Worm (Caenorhabditis elegans) whole organism, L3 larva: Measurements from ENCODE around the gene mcp-1.

ENCODE experiments used
- R02D3.7 ChIP-seq: fragments of 150-350 bp; optimal IDR thresholded peaks from 2 replicates; lab custom pipeline; 2014; ENCODE audit warnings: missing biosample characterization, missing genetic modification characterization
- ZK546.5 ChIP-seq: sonication (generic microtip); optimal IDR thresholded peaks from 2 replicates; lab custom pipeline; 2017; ENCODE audit warnings: missing biosample characterization, missing genetic modification characterization
- aly-2 ChIP-seq: fragments of 150-350 bp; optimal IDR thresholded peaks from 2 replicates; lab custom pipeline; 2014; ENCODE audit warnings: missing biosample characterization, missing genetic modification characterization
- ama-1 ChIP-seq: fragments of 150-350 bp; optimal IDR thresholded peaks from 2 replicates; lab custom pipeline; 2018
- ceh-16 ChIP-seq: sonication (generic microtip); optimal IDR thresholded peaks from 2 replicates; lab custom pipeline; 2017; ENCODE audit warnings: missing biosample characterization, missing genetic modification characterization
- ceh-28 ChIP-seq: fragments of 150-350 bp; optimal IDR thresholded peaks from 2 replicates; lab custom pipeline; 2014; ENCODE audit warnings: missing biosample characterization, missing genetic modification reagents, missing genetic modification characterization
- ceh-82 ChIP-seq: fragments of 150-350 bp; optimal IDR thresholded peaks from 2 replicates; lab custom pipeline; 2014; ENCODE audit warnings: missing biosample characterization, missing genetic modification characterization
- ceh-9 ChIP-seq: sonication (generic microtip); optimal IDR thresholded peaks from 2 replicates; lab custom pipeline; 2018; ENCODE audit warnings: missing biosample characterization, missing genetic modification characterization
- daf-12 ChIP-seq: fragments of 150-350 bp; optimal IDR thresholded peaks from 2 replicates; lab custom pipeline; 2014; ENCODE audit warnings: missing biosample characterization, missing genetic modification reagents, missing genetic modification characterization
- egl-27 ChIP-seq: sonication (generic microtip); optimal IDR thresholded peaks from 4 replicates; lab custom pipeline; 2017; ENCODE audit warnings: missing biosample characterization, missing genetic modification reagents, missing genetic modification characterization
- egl-5 ChIP-seq: fragments of 150-350 bp; optimal IDR thresholded peaks from 2 replicates; lab custom pipeline; 2017; ENCODE audit warnings: missing biosample characterization, missing genetic modification reagents, missing genetic modification characterization, inconsistent platforms
- elt-1 ChIP-seq: fragments of 150-350 bp; optimal IDR thresholded peaks from 2 replicates; lab custom pipeline; 2014; ENCODE audit warnings: missing biosample characterization, missing genetic modification characterization
- elt-2 ChIP-seq: sonication (generic microtip); optimal IDR thresholded peaks from 2 replicates; lab custom pipeline; 2016; ENCODE audit warnings: missing genetic modification reagents, mild to moderate bottlenecking, missing genetic modification characterization, missing compliant biosample characterization
- elt-3 ChIP-seq, 3 experiments: fragments of 150-350 bp in 1 of 3; sonication (generic microtip) in 2 of 3; optimal IDR thresholded peaks; 2 replicates in 2 of 3; 4 replicates in 1 of 3; lab custom pipeline; 2014 to 2017; ENCODE audit warnings: missing biosample characterization in 3 of 3, missing genetic modification characterization in 3 of 3
- eor-1 ChIP-seq, 2 experiments: fragments of 150-350 bp; optimal IDR thresholded peaks; 2 replicates each; lab custom pipeline; 2014 to 2018; ENCODE audit warnings: missing biosample characterization in 2 of 2, missing genetic modification characterization in 2 of 2
- fkh-10 ChIP-seq: sonication (generic microtip); optimal IDR thresholded peaks from 2 replicates; lab custom pipeline; 2017; ENCODE audit warnings: missing biosample characterization, missing genetic modification reagents, missing genetic modification characterization
- fkh-2 ChIP-seq: fragments of 150-350 bp; optimal IDR thresholded peaks from 2 replicates; lab custom pipeline; 2014; ENCODE audit warnings: missing biosample characterization, missing genetic modification reagents, missing genetic modification characterization
- fos-1 ChIP-seq: fragments of 150-350 bp; optimal IDR thresholded peaks from 2 replicates; lab custom pipeline; 2014; ENCODE audit warnings: missing biosample characterization, missing genetic modification characterization
- hmg-11 ChIP-seq: sonication (generic microtip); optimal IDR thresholded peaks from 2 replicates; lab custom pipeline; 2016; ENCODE audit warnings: missing genetic modification characterization, missing compliant biosample characterization
- jun-1 ChIP-seq: fragments of 150-350 bp; optimal IDR thresholded peaks from 2 replicates; lab custom pipeline; 2014; ENCODE audit warnings: missing biosample characterization, missing genetic modification reagents, missing genetic modification characterization
- lin-15B ChIP-seq: fragments of 150-350 bp; optimal IDR thresholded peaks from 2 replicates; lab custom pipeline; 2014; ENCODE audit warnings: missing biosample characterization, missing genetic modification characterization
- lin-39 ChIP-seq: fragments of 150-350 bp; optimal IDR thresholded peaks from 2 replicates; lab custom pipeline; 2018; ENCODE audit warnings: missing biosample characterization, missing genetic modification reagents, missing genetic modification characterization
- lsy-12 ChIP-seq: sonication (generic microtip); optimal IDR thresholded peaks from 2 replicates; lab custom pipeline; 2016; ENCODE audit warnings: mild to moderate bottlenecking, missing genetic modification characterization, missing compliant biosample characterization
- mdl-1 ChIP-seq: fragments of 150-350 bp; optimal IDR thresholded peaks from 2 replicates; lab custom pipeline; 2014; ENCODE audit warnings: missing biosample characterization, missing genetic modification characterization
- mml-1 ChIP-seq: fragments of 150-350 bp; sonication (generic microtip); optimal IDR thresholded peaks from 3 replicates; lab custom pipeline; 2014; ENCODE audit warnings: missing biosample characterization, missing genetic modification characterization
- nfya-1 ChIP-seq: sonication (generic microtip); optimal IDR thresholded peaks from 2 replicates; lab custom pipeline; 2017; ENCODE audit warnings: missing genetic modification characterization, mild to moderate bottlenecking, missing compliant biosample characterization, antibody characterized with exemption, moderate library complexity; ENCODE audit not compliant: insufficient read depth
- nhr-11 ChIP-seq: fragments of 150-350 bp; optimal IDR thresholded peaks from 2 replicates; lab custom pipeline; 2014; ENCODE audit warnings: missing biosample characterization, missing genetic modification characterization
- nhr-12 ChIP-seq: fragments of 150-350 bp; optimal IDR thresholded peaks from 2 replicates; lab custom pipeline; 2014; ENCODE audit warnings: missing biosample characterization, missing genetic modification characterization
- nhr-23 ChIP-seq: fragments of 150-350 bp; optimal IDR thresholded peaks from 2 replicates; lab custom pipeline; 2014; ENCODE audit warnings: missing biosample characterization, missing genetic modification reagents, missing genetic modification characterization
- nhr-237 ChIP-seq: fragments of 150-350 bp; optimal IDR thresholded peaks from 2 replicates; lab custom pipeline; 2014; ENCODE audit warnings: missing biosample characterization, missing genetic modification characterization
- nhr-25 ChIP-seq: sonication (generic microtip); optimal IDR thresholded peaks from 2 replicates; lab custom pipeline; 2017; ENCODE audit warnings: missing biosample characterization, missing genetic modification characterization
- nhr-28 ChIP-seq: fragments of 150-350 bp; optimal IDR thresholded peaks from 2 replicates; lab custom pipeline; 2014; ENCODE audit warnings: missing biosample characterization, missing genetic modification characterization
- nhr-43 ChIP-seq: sonication (generic microtip); optimal IDR thresholded peaks from 2 replicates; lab custom pipeline; 2016; ENCODE audit warnings: mild to moderate bottlenecking, missing genetic modification characterization, missing compliant biosample characterization; ENCODE audit not compliant: poor library complexity, severe bottlenecking
- nhr-67 ChIP-seq: fragments of 150-350 bp; optimal IDR thresholded peaks from 2 replicates; lab custom pipeline; 2014; ENCODE audit warnings: missing biosample characterization, missing genetic modification characterization
- nhr-76 ChIP-seq: fragments of 150-350 bp; sonication (generic microtip); optimal IDR thresholded peaks from 5 replicates; lab custom pipeline; 2014; ENCODE audit warnings: missing biosample characterization, missing genetic modification characterization
- nhr-77 ChIP-seq: fragments of 150-350 bp; optimal IDR thresholded peaks from 2 replicates; lab custom pipeline; 2014; ENCODE audit warnings: missing biosample characterization, missing genetic modification characterization
- pha-4 ChIP-seq: fragments of 150-350 bp; optimal IDR thresholded peaks from 2 replicates; lab custom pipeline; 2014; ENCODE audit warnings: missing biosample characterization, missing genetic modification reagents, missing genetic modification characterization
- pqm-1 ChIP-seq: fragments of 150-350 bp; optimal IDR thresholded peaks from 2 replicates; lab custom pipeline; 2017; ENCODE audit warnings: missing biosample characterization, missing genetic modification characterization, inconsistent platforms
- sea-2 ChIP-seq: fragments of 150-350 bp; sonication (generic microtip); optimal IDR thresholded peaks from 4 replicates; lab custom pipeline; 2014; ENCODE audit warnings: missing biosample characterization, missing genetic modification reagents, missing genetic modification characterization
- skn-1 ChIP-seq: fragments of 150-350 bp; optimal IDR thresholded peaks from 2 replicates; lab custom pipeline; 2014; ENCODE audit warnings: missing biosample characterization, missing genetic modification characterization
- snpc-4 ChIP-seq: fragments of 150-350 bp; optimal IDR thresholded peaks from 2 replicates; lab custom pipeline; 2014; ENCODE audit warnings: missing biosample characterization, missing genetic modification characterization
- tbx-2 ChIP-seq: sonication (generic microtip); optimal IDR thresholded peaks from 2 replicates; lab custom pipeline; 2016; ENCODE audit warnings: mild to moderate bottlenecking, missing genetic modification characterization, missing compliant biosample characterization
- unc-39 ChIP-seq: sonication (generic microtip); optimal IDR thresholded peaks from 4 replicates; lab custom pipeline; 2017; ENCODE audit warnings: missing biosample characterization, missing genetic modification characterization
- unc-62 ChIP-seq: fragments of 150-350 bp; sonication (generic microtip); optimal IDR thresholded peaks from 4 replicates; lab custom pipeline; 2014; ENCODE audit warnings: missing biosample characterization, missing genetic modification reagents, missing genetic modification characterization
- zag-1 ChIP-seq: fragments of 150-350 bp; optimal IDR thresholded peaks from 2 replicates; lab custom pipeline; 2014; ENCODE audit warnings: missing biosample characterization, missing genetic modification characterization
- ztf-11 ChIP-seq: fragments of 150-350 bp; optimal IDR thresholded peaks from 2 replicates; lab custom pipeline; 2014; ENCODE audit warnings: missing biosample characterization, missing genetic modification characterization
- ztf-4 ChIP-seq: fragments of 150-350 bp; optimal IDR thresholded peaks from 2 replicates; lab custom pipeline; 2014; ENCODE audit warnings: missing biosample characterization, missing genetic modification characterization

The mcp-1 gene

ce11 chrV:6016097-6016496 is 54.5 kb downstream of the mcp-1 start:
- peak; percentile 16 for TF ChIP-seq nhr-23 (tag; lab: Kevin White, UChicago)
- TF ChIP-seq nhr-77, result no peak

DNA sequence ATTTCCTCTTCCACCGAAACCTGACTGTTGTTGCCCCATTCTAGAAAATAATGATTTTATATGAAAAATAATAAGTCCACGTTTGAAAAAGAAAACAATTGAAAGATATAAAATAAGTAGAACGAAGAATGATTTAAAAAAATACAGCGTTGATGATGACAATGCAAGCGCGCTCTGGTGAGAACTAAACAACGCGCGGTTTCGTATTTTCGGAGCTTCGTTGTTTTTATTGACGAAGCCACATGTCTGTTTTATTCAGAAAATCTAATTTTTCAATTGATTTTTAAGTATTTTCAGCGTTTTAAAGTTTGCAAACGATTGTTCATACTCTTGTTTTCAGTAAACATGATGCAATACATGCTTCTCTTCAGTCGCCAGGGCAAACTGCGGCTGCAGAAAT is 56.0 kb downstream of the mcp-1 start, which contains the start of the genes rpt-2 and aps-1:
Gene rpt-2, minus strand, starts transcription at position 40 of the 400 bp plus-strand sequence.
Gene aps-1, plus strand, starts transcription at position 341 of the 400 bp plus-strand sequence.
- TF ChIP-seq elt-3 (tag; optimal IDR thresholded peaks at IDR 0.05; lab: Kevin White, UChicago) (no peak), skn-1 (tag; lab: Kevin White, UChicago) (peak; percentile 100), nhr-25 (peak; percentile 85), nhr-77 (no peak), pqm-1 (tag; lab: Kevin White, UChicago) (peak; percentile 32), ceh-9 (tag; lab: Kevin White, UChicago) (no peak), nhr-237 (tag; lab: Kevin White, UChicago) (no peak), nfya-1 (peak; percentile 87), nhr-23 (tag; lab: Kevin White, UChicago) (peak; percentile 93), R02D3.7 (tag; lab: Kevin White, UChicago) (peak; percentile 59), eor-1 (tag; optimal IDR thresholded peaks at IDR 0.05; lab: Kevin White, UChicago) (no peak), nhr-28 (tag; lab: Kevin White, UChicago) (no peak), ztf-4 (tag; lab: Kevin White, UChicago) (no peak), aly-2 (tag; lab: Kevin White, UChicago) (no peak), zag-1 (no peak), ceh-16 (tag; lab: Kevin White, UChicago) (no peak), mdl-1 (tag; lab: Kevin White, UChicago) (no peak), unc-62 (GFP tag; lab: Kevin White, UChicago) (no peak), nhr-12 (tag; lab: Kevin White, UChicago) (no peak), ceh-82 (no peak), fkh-10 (no peak), hmg-11 (tag; lab: Kevin White, UChicago) (peak; percentile 27), fos-1 (no peak), ztf-11 (tag; lab: Kevin White, UChicago) (no peak), sea-2 (GFP tag; lab: Kevin White, UChicago) (no peak), egl-27 (tag; lab: Kevin White, UChicago) (no peak), tbx-2 (no peak), daf-12 (tag; lab: Kevin White, UChicago) (no peak), mml-1 (tag; lab: Kevin White, UChicago) (no peak), elt-1 (tag; lab: Kevin White, UChicago) (peak; percentile 27), nhr-67 (no peak), unc-39 (tag; lab: Kevin White, UChicago) (no peak), lsy-12 (tag; lab: Kevin White, UChicago) (peak; percentile 62), elt-2 (tag; lab: Kevin White, UChicago) (peak; percentile 49), snpc-4 (tag; lab: Kevin White, UChicago) (peak; percentile 71), lin-39 (peak; percentile 75), nhr-76 (tag; lab: Kevin White, UChicago) (no peak), lin-15B (peak; percentile 97), ceh-28 (tag; lab: Kevin White, UChicago) (peak; percentile 34), fkh-2 (tag; lab: Kevin White, UChicago) (no peak), egl-5 (tag; lab: Kevin White, UChicago) (peak; percentile 84), ama-1 (no peak), nhr-11 (tag; lab: Kevin White, UChicago) (no peak), nhr-43 (tag; lab: Kevin White, UChicago) (peak; percentile 60), pha-4 (tag; lab: Kevin White, UChicago) (peak; percentile 95), ZK546.5 (tag; lab: Kevin White, UChicago) (no peak), jun-1 (tag; lab: Kevin White, UChicago) (peak; percentile 62)
